Worm (Caenorhabditis elegans) whole organism, L1 larva: Measurements from ENCODE around the gene C16D9.1.

Experiments used
- C04F5.9 ChIP-seq: sonication (generic microtip); optimal IDR thresholded peaks from 2 replicates; lab custom pipeline; 2016; ENCODE audit warnings: missing genetic modification characterization, missing compliant biosample characterization
- F16B12.6 ChIP-seq: fragments of 150-350 bp; optimal IDR thresholded peaks from 2 replicates; lab custom pipeline; 2014; ENCODE audit warnings: missing biosample characterization, missing genetic modification characterization
- Y116A8C.19 ChIP-seq: sonication (generic microtip); optimal IDR thresholded peaks from 2 replicates; lab custom pipeline; 2016; ENCODE audit warnings: missing compliant biosample characterization, missing genetic modification characterization, borderline replicate concordance
- alr-1 ChIP-seq: fragments of 200-800 bp; sonication (Bioruptor generic); optimal IDR thresholded peaks from 2 replicates; lab custom pipeline; 2018; ENCODE audit warnings: borderline replicate concordance, mild to moderate bottlenecking, missing genetic modification characterization, missing compliant biosample characterization
- aly-2 ChIP-seq: fragments of 150-350 bp; optimal IDR thresholded peaks from 2 replicates; lab custom pipeline; 2014; ENCODE audit warnings: missing biosample characterization, missing genetic modification characterization
- ama-1 ChIP-seq: fragments of 150-350 bp; optimal IDR thresholded peaks from 2 replicates; lab custom pipeline; 2014
- blmp-1 ChIP-seq: fragments of 150-350 bp; optimal IDR thresholded peaks from 2 replicates; lab custom pipeline; 2014; ENCODE audit warnings: missing biosample characterization, missing genetic modification characterization
- ceh-63 ChIP-seq: fragments of 200-800 bp; sonication (Bioruptor generic); optimal IDR thresholded peaks from 2 replicates; lab custom pipeline; 2018; ENCODE audit warnings: mild to moderate bottlenecking, missing genetic modification characterization, missing compliant biosample characterization
- ceh-8 ChIP-seq: fragments of 200-800 bp; sonication (Bioruptor generic); optimal IDR thresholded peaks from 2 replicates; lab custom pipeline; 2018; ENCODE audit warnings: mild to moderate bottlenecking, missing genetic modification characterization, moderate library complexity, missing compliant biosample characterization
- ceh-88 ChIP-seq: fragments of 200-800 bp; sonication (Bioruptor generic); IDR thresholded peaks from 2 replicates; pipeline ENCODE4 v1.3.6; 2022; ENCODE audit warnings: missing genetic modification characterization, missing compliant biosample characterization
- ceh-90 ChIP-seq: sonication (generic microtip); optimal IDR thresholded peaks from 2 replicates; lab custom pipeline; 2016; ENCODE audit warnings: missing genetic modification characterization, missing compliant biosample characterization
- ces-1 ChIP-seq: fragments of 150-350 bp; optimal IDR thresholded peaks from 2 replicates; lab custom pipeline; 2014; ENCODE audit warnings: missing biosample characterization, missing genetic modification reagents, missing genetic modification characterization
- dpl-1 ChIP-seq, 3 experiments: fragments of 150-350 bp in 2 of 3; sonication (generic microtip) in 1 of 3; optimal IDR thresholded peaks; 2 replicates each; lab custom pipeline; 2014 to 2017; ENCODE audit warnings: missing biosample characterization in 3 of 3, missing genetic modification characterization in 3 of 3, missing genetic modification reagents in 3 of 3
- dsc-1 ChIP-seq: sonication (generic microtip); optimal IDR thresholded peaks from 2 replicates; lab custom pipeline; 2016; ENCODE audit warnings: mild to moderate bottlenecking, missing genetic modification characterization, missing compliant biosample characterization
- efl-1 ChIP-seq, 4 experiments: fragments of 150-350 bp; optimal IDR thresholded peaks in 3 of 4; peaks in 1 of 4; 1 replicate in 1 of 4; 2 replicates in 3 of 4; lab custom pipeline; 2014; ENCODE audit warnings: missing biosample characterization in 2 of 4, missing genetic modification characterization in 2 of 4, missing genetic modification reagents in 2 of 4
- efl-3 ChIP-seq: fragments of 200-800 bp; sonication (Bioruptor generic); optimal IDR thresholded peaks from 2 replicates; lab custom pipeline; 2018; ENCODE audit warnings: mild to moderate bottlenecking, missing genetic modification characterization, missing compliant biosample characterization
- egl-13 ChIP-seq: sonication (generic microtip); optimal IDR thresholded peaks from 2 replicates; lab custom pipeline; 2016; ENCODE audit warnings: missing genotype, missing genetic modification reagents, missing genetic modification characterization, missing compliant biosample characterization
- egl-27 ChIP-seq, 2 experiments: fragments of 150-350 bp in 1 of 2; sonication (generic microtip); optimal IDR thresholded peaks; 3 replicates each; lab custom pipeline; 2017 to 2018; ENCODE audit warnings: missing biosample characterization in 2 of 2, missing genetic modification characterization in 2 of 2, missing genetic modification reagents in 2 of 2
- elt-3 ChIP-seq, 6 experiments: fragments of 150-350 bp in 1 of 6; sonication (generic microtip); optimal IDR thresholded peaks; 2 replicates each; lab custom pipeline; 2017 to 2018; ENCODE audit warnings: missing biosample characterization in 6 of 6, missing genetic modification characterization in 6 of 6, inconsistent platforms in 1 of 6
- fkh-4 ChIP-seq: sonication (generic microtip); optimal IDR thresholded peaks from 2 replicates; lab custom pipeline; 2016; ENCODE audit warnings: missing compliant biosample characterization, missing genetic modification characterization, borderline replicate concordance
- fos-1 ChIP-seq: fragments of 150-350 bp; optimal IDR thresholded peaks from 2 replicates; lab custom pipeline; 2014; ENCODE audit warnings: missing biosample characterization, missing genetic modification characterization
- grh-1 ChIP-seq: fragments of 200-800 bp; sonication (Bioruptor generic); IDR thresholded peaks from 2 replicates; pipeline ENCODE4 v1.3.6; 2022; ENCODE audit warnings: missing genetic modification reagents, missing genetic modification characterization, missing compliant biosample characterization
- hlh-17 ChIP-seq: fragments of 200-800 bp; sonication (Bioruptor generic); optimal IDR thresholded peaks from 2 replicates; lab custom pipeline; 2018; ENCODE audit warnings: missing genetic modification characterization, mild to moderate bottlenecking, missing compliant biosample characterization, moderate library complexity, borderline replicate concordance
- hlh-4 ChIP-seq: sonication (generic microtip); optimal IDR thresholded peaks from 2 replicates; lab custom pipeline; 2016; ENCODE audit warnings: mild to moderate bottlenecking, missing genetic modification characterization, missing compliant biosample characterization
- hpl-2 ChIP-seq: fragments of 150-350 bp; optimal IDR thresholded peaks from 2 replicates; lab custom pipeline; 2014; ENCODE audit warnings: missing biosample characterization, missing genetic modification reagents, missing genetic modification characterization
- irx-1 ChIP-seq: sonication (generic microtip); optimal IDR thresholded peaks from 2 replicates; lab custom pipeline; 2016; ENCODE audit warnings: missing genetic modification characterization, missing compliant biosample characterization
- isw-1 ChIP-seq: fragments of 200-800 bp; sonication (Bioruptor generic); IDR thresholded peaks from 2 replicates; pipeline ENCODE4 v1.3.6; 2022; ENCODE audit warnings: missing genetic modification characterization, missing compliant biosample characterization
- lin-14 ChIP-seq: fragments of 200-800 bp; sonication (Bioruptor generic); optimal IDR thresholded peaks from 2 replicates; lab custom pipeline; 2018; ENCODE audit warnings: mild to moderate bottlenecking, missing genetic modification characterization, moderate library complexity, missing compliant biosample characterization
- lin-15B ChIP-seq: fragments of 150-350 bp; sonication (generic microtip); optimal IDR thresholded peaks from 3 replicates; lab custom pipeline; 2014; ENCODE audit warnings: missing biosample characterization, missing genetic modification characterization
- lin-39 ChIP-seq: fragments of 150-350 bp; optimal IDR thresholded peaks from 2 replicates; lab custom pipeline; 2014; ENCODE audit warnings: missing biosample characterization, missing genetic modification reagents, missing genetic modification characterization
- lir-3 ChIP-seq: sonication (generic microtip); optimal IDR thresholded peaks from 2 replicates; lab custom pipeline; 2016; ENCODE audit warnings: mild to moderate bottlenecking, missing genetic modification characterization, moderate library complexity, missing compliant biosample characterization; ENCODE audit not compliant: poor library complexity
- mep-1 ChIP-seq: fragments of 150-350 bp; optimal IDR thresholded peaks from 2 replicates; lab custom pipeline; 2014; ENCODE audit warnings: missing biosample characterization, missing genetic modification characterization
- nhr-11 ChIP-seq: fragments of 150-350 bp; optimal IDR thresholded peaks from 2 replicates; lab custom pipeline; 2014; ENCODE audit warnings: missing biosample characterization, missing genetic modification characterization
- nhr-12 ChIP-seq: sonication (generic microtip); optimal IDR thresholded peaks from 2 replicates; lab custom pipeline; 2017; ENCODE audit warnings: missing biosample characterization, missing genetic modification characterization
- nhr-19 ChIP-seq: fragments of 200-800 bp; sonication (Bioruptor generic); conservative IDR thresholded peaks from 2 replicates; pipeline ENCODE4 v1.3.6; 2022; ENCODE audit warnings: missing genetic modification characterization, missing compliant biosample characterization
- nhr-20 ChIP-seq: sonication (generic microtip); optimal IDR thresholded peaks from 2 replicates; lab custom pipeline; 2016; ENCODE audit warnings: mild to moderate bottlenecking, missing genetic modification characterization, missing compliant biosample characterization
- nhr-237 ChIP-seq: fragments of 150-350 bp; optimal IDR thresholded peaks from 2 replicates; lab custom pipeline; 2014; ENCODE audit warnings: missing biosample characterization, missing genetic modification characterization
- nhr-71 ChIP-seq: sonication (generic microtip); optimal IDR thresholded peaks from 2 replicates; lab custom pipeline; 2016; ENCODE audit warnings: mild to moderate bottlenecking, missing genetic modification characterization, moderate library complexity, missing compliant biosample characterization
- nhr-84 ChIP-seq: sonication (generic microtip); optimal IDR thresholded peaks from 2 replicates; lab custom pipeline; 2017; ENCODE audit warnings: missing biosample characterization, missing genetic modification characterization
- nhr-90 ChIP-seq: sonication (generic microtip); optimal IDR thresholded peaks from 2 replicates; lab custom pipeline; 2016; ENCODE audit warnings: mild to moderate bottlenecking, missing genetic modification characterization, missing compliant biosample characterization; ENCODE audit not compliant: poor library complexity
- pag-3 ChIP-seq: sonication (generic microtip); optimal IDR thresholded peaks from 2 replicates; lab custom pipeline; 2017; ENCODE audit warnings: missing genetic modification characterization, mild to moderate bottlenecking, missing compliant biosample characterization, antibody characterized with exemption, borderline replicate concordance; ENCODE audit not compliant: insufficient read depth
- pax-3 ChIP-seq: fragments of 200-800 bp; sonication (Bioruptor generic); optimal IDR thresholded peaks from 2 replicates; lab custom pipeline; 2018; ENCODE audit warnings: mild to moderate bottlenecking, missing genetic modification characterization, moderate library complexity, missing compliant biosample characterization
- skn-1 ChIP-seq: fragments of 150-350 bp; optimal IDR thresholded peaks from 2 replicates; lab custom pipeline; 2014; ENCODE audit warnings: missing biosample characterization, missing genetic modification characterization
- snpc-4 ChIP-seq: fragments of 150-350 bp; optimal IDR thresholded peaks from 2 replicates; lab custom pipeline; 2014; ENCODE audit warnings: missing biosample characterization, missing genetic modification characterization
- sox-4 ChIP-seq: sonication (generic microtip); optimal IDR thresholded peaks from 2 replicates; lab custom pipeline; 2016; ENCODE audit warnings: missing genetic modification characterization, missing compliant biosample characterization
- sup-37 ChIP-seq: fragments of 200-800 bp; sonication (Bioruptor generic); optimal IDR thresholded peaks from 2 replicates; lab custom pipeline; 2018; ENCODE audit warnings: mild to moderate bottlenecking, missing genetic modification characterization, missing compliant biosample characterization
- unc-130 ChIP-seq: fragments of 150-350 bp; optimal IDR thresholded peaks from 2 replicates; lab custom pipeline; 2017; ENCODE audit warnings: missing biosample characterization, missing genetic modification characterization, inconsistent platforms
- unc-30 ChIP-seq: sonication (generic microtip); optimal IDR thresholded peaks from 2 replicates; lab custom pipeline; 2017; ENCODE audit warnings: missing biosample characterization, missing genetic modification characterization
- unc-98 ChIP-seq: fragments of 200-800 bp; sonication (Bioruptor generic); IDR thresholded peaks from 2 replicates; pipeline ENCODE4 v1.3.6; 2022; ENCODE audit warnings: missing genetic modification characterization, missing compliant biosample characterization
- xbp-1 ChIP-seq: sonication (generic microtip); optimal IDR thresholded peaks from 2 replicates; lab custom pipeline; 2016; ENCODE audit warnings: missing genetic modification characterization, missing compliant biosample characterization
- zag-1 ChIP-seq: fragments of 150-350 bp; optimal IDR thresholded peaks from 2 replicates; lab custom pipeline; 2014; ENCODE audit warnings: missing biosample characterization, missing genetic modification characterization
- ztf-4 ChIP-seq: fragments of 150-350 bp; optimal IDR thresholded peaks from 2 replicates; lab custom pipeline; 2014; ENCODE audit warnings: missing biosample characterization, missing genetic modification characterization

The C16D9.1 gene

ce11 chrV:8235331-8235730, 23.8 kb upstream of the C16D9.1 start (continued):
- TF ChIP-seq hlh-4 (tag; lab: Kevin White, UChicago) (no peak), ces-1 (no peak), hlh-17 (GFP tag; lab: Kevin White, UChicago) (no peak), egl-27 (tag; optimal IDR thresholded peaks at IDR 0.05; lab: Kevin White, UChicago) (no peak), isw-1 (GFP tag; lab: Robert Waterston, UW) (no peak), egl-13 (tag; lab: Kevin White, UChicago) (no peak), sup-37 (GFP tag; lab: Kevin White, UChicago) (no peak), skn-1 (tag; lab: Kevin White, UChicago) (peak; percentile 47), efl-1 (optimal IDR thresholded peaks at IDR 0.05; lab: Kevin White, UChicago) (peak; percentile 29 to 32), efl-1 (GFP tag; optimal IDR thresholded peaks at IDR 0.05 in 1 of 2; lab: Kevin White, UChicago) (peak; percentile 19 to 71), dsc-1 (no peak), efl-3 (GFP tag; lab: Kevin White, UChicago) (no peak), nhr-84 (tag; lab: Kevin White, UChicago) (no peak), F16B12.6 (tag; lab: Kevin White, UChicago) (no peak), unc-30 (tag; lab: Kevin White, UChicago) (no peak), fos-1 (tag; lab: Kevin White, UChicago) (no peak), zag-1 (tag; lab: Kevin White, UChicago) (no peak), ceh-88 (no peak), ceh-63 (GFP tag; lab: Kevin White, UChicago) (no peak), blmp-1 (tag; lab: Kevin White, UChicago) (peak; percentile 38), pax-3 (tag; lab: Kevin White, UChicago) (no peak), lin-15B (tag; lab: Kevin White, UChicago) (no peak), grh-1 (GFP tag; lab: Robert Waterston, UW) (no peak), xbp-1 (tag; lab: Kevin White, UChicago) (no peak), ceh-8 (GFP tag; lab: Kevin White, UChicago) (no peak), ceh-90 (tag; lab: Kevin White, UChicago) (no peak), Y116A8C.19 (tag; lab: Kevin White, UChicago) (no peak), ztf-4 (tag; lab: Kevin White, UChicago) (no peak), dpl-1 (GFP tag; optimal IDR thresholded peaks at IDR 0.05; lab: Kevin White, UChicago) (peak in 2 of 3 experiments; percentile 24 to 40), ama-1 (lab: Kevin White, UChicago) (no peak), nhr-11 (tag; lab: Kevin White, UChicago) (no peak), nhr-71 (tag; lab: Kevin White, UChicago) (peak; percentile 49), irx-1 (tag; lab: Kevin White, UChicago) (no peak), alr-1 (no peak), fkh-4 (tag; lab: Kevin White, UChicago) (no peak), mep-1 (tag; lab: Kevin White, UChicago) (peak; percentile 60), nhr-20 (tag; lab: Kevin White, UChicago) (peak; percentile 48), lir-3 (tag; lab: Kevin White, UChicago) (no peak), elt-3 (tag; optimal IDR thresholded peaks at IDR 0.05; lab: Kevin White, UChicago) (peak in 3 of 6 experiments; percentile 0 to 42 (median 20)), unc-130 (no peak), snpc-4 (tag; lab: Kevin White, UChicago) (peak; percentile 65), lin-14 (GFP tag; lab: Kevin White, UChicago) (no peak), pag-3 (tag; lab: Kevin White, UChicago) (no peak), unc-98 (GFP tag; lab: Robert Waterston, UW) (no peak), sox-4 (tag; lab: Kevin White, UChicago) (no peak), nhr-237 (tag; lab: Kevin White, UChicago) (no peak), hpl-2 (GFP tag; lab: Kevin White, UChicago) (no peak), C04F5.9 (tag; lab: Kevin White, UChicago) (no peak), nhr-90 (tag; lab: Kevin White, UChicago) (peak; percentile 44), aly-2 (tag; lab: Kevin White, UChicago) (no peak), nhr-12 (tag; lab: Kevin White, UChicago) (no peak), lin-39 (tag; lab: Kevin White, UChicago) (no peak), nhr-19 (GFP tag; lab: Robert Waterston, UW) (no peak)
- TF ChIP-seq, all 84 proteins: peak for 20
